Fruit fly (Drosophila melanogaster) whole organism: ENCODE measurements around the gene CG45154.

Source experiments
- pan ChIP-seq: fragments of >200 bp; optimal IDR thresholded peaks from 2 replicates; lab custom pipeline; 2017
- psq ChIP-seq: fragments of >200 bp; optimal IDR thresholded peaks from 2 replicates; lab custom pipeline; 2017

- TF ChIP-seq pan, result no peak
- TF ChIP-seq psq, result no peak
These were observed 40.6 kb downstream of the CG45154 start, which contains the start of gene CG1503 for dm6 chrX:21106269-21106668.
